Worm (Caenorhabditis elegans): ENCODE results near the gene nlp-23.

DNA sequence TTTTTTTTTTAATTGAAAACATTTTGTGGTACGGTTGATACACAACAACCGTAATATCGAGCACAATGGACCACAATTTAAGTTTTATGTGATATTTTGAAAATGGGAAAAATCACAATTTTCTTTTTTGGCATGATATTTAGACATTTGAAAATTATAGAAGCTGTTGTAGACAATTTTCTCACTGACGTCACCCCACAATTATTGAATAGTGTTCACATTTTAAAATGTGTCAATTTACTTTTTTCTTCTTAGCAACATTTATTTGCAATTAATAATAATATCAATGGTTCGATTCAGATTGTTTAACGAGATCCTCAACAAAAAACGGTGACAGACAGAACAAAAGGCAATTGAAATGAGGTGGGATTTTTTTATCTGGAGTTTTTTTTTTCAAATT lies 7.4 kb downstream of the nlp-23 start, which contains the start of gene T01B6.1:
- TF ChIP-seq lin-13 (GFP tag; optimal IDR thresholded peaks at IDR 0.05) (no peak), F37D6.2 (tag; optimal IDR thresholded peaks at IDR 0.05) (no peak), F49E8.2 (tag; optimal IDR thresholded peaks at IDR 0.05; ENCODE audit: borderline replicate concordance) (no peak), lsy-2 (tag; optimal IDR thresholded peaks at IDR 0.05) (no peak), nhr-25 (tag; optimal IDR thresholded peaks at IDR 0.05; ENCODE audit: borderline replicate concordance, insufficient read depth) (no peak), lin-15B (tag; optimal IDR thresholded peaks at IDR 0.05) (no peak), hif-1 (tag; optimal IDR thresholded peaks at IDR 0.05) (no peak), fkh-10 (GFP tag; optimal IDR thresholded peaks at IDR 0.05) (no peak), egl-27 (tag; optimal IDR thresholded peaks at IDR 0.05) (no peak)
